Fruit fly (Drosophila melanogaster) whole organism, prepupa: Measurements from ENCODE around the gene Rfk.

Source experiments
- Blimp-1 ChIP-seq: fragments of 200-800 bp; sonication (Bioruptor generic); optimal IDR thresholded peaks from 3 replicates; lab custom pipeline; 2017; ENCODE audit warnings: missing biosample characterization, missing genetic modification characterization, mild to moderate bottlenecking, moderate library complexity, missing genetic modification reagents
- CG10631 ChIP-seq: fragments of 200-800 bp; sonication (Bioruptor generic); optimal IDR thresholded peaks from 2 replicates; lab custom pipeline; 2016; ENCODE audit warnings: missing biosample characterization, missing genetic modification characterization
- CG10669 ChIP-seq: fragments of 200-800 bp; sonication (Bioruptor generic); optimal IDR thresholded peaks from 3 replicates; lab custom pipeline; 2018; ENCODE audit warnings: missing biosample characterization, mild to moderate bottlenecking, missing genetic modification characterization, moderate library complexity
- CG11294 ChIP-seq: fragments of 200-800 bp; sonication (Bioruptor generic); IDR thresholded peaks from 2 replicates; pipeline ENCODE4 v1.3.6; 2022; ENCODE audit warnings: missing biosample characterization, missing genetic modification characterization
- CG11762 ChIP-seq: fragments of 200-800 bp; sonication (Bioruptor generic); optimal IDR thresholded peaks from 3 replicates; lab custom pipeline; 2016; ENCODE audit warnings: missing biosample characterization, missing genetic modification characterization; ENCODE audit not compliant: insufficient read depth
- CG11902 ChIP-seq: fragments of 200-800 bp; sonication (Bioruptor generic); optimal IDR thresholded peaks from 3 replicates; lab custom pipeline; 2016; ENCODE audit warnings: missing biosample characterization, missing genetic modification characterization
- CG15336 ChIP-seq: fragments of 200-800 bp; sonication (Bioruptor generic); IDR thresholded peaks from 2 replicates; pipeline ENCODE4 v1.3.6; 2022; ENCODE audit warnings: missing biosample characterization, missing genetic modification characterization
- CG1621 ChIP-seq: fragments of 200-800 bp; sonication (Bioruptor generic); optimal IDR thresholded peaks from 3 replicates; lab custom pipeline; 2018; ENCODE audit warnings: missing biosample characterization, mild to moderate bottlenecking, missing genetic modification characterization
- CG3032 ChIP-seq: fragments of 200-800 bp; optimal IDR thresholded peaks from 2 replicates; lab custom pipeline; 2019; ENCODE audit warnings: missing biosample characterization, mild to moderate bottlenecking, missing genetic modification characterization, moderate library complexity
- CG31627 ChIP-seq: fragments of 200-800 bp; sonication (Bioruptor generic); optimal IDR thresholded peaks from 3 replicates; lab custom pipeline; 2016; ENCODE audit warnings: missing biosample characterization, missing genetic modification characterization
- CG32006 ChIP-seq: fragments of 200-800 bp; sonication (Bioruptor generic); optimal IDR thresholded peaks from 3 replicates; lab custom pipeline; 2017; ENCODE audit warnings: missing biosample characterization, mild to moderate bottlenecking, missing genetic modification characterization
- CG34406 ChIP-seq: fragments of 200-800 bp; sonication (Bioruptor generic); optimal IDR thresholded peaks from 3 replicates; lab custom pipeline; 2016; ENCODE audit warnings: missing biosample characterization, missing genetic modification characterization
- CG3919 ChIP-seq: fragments of 200-800 bp; sonication (Bioruptor generic); optimal IDR thresholded peaks from 3 replicates; lab custom pipeline; 2016; ENCODE audit warnings: missing biosample characterization, missing genetic modification characterization
- CG4318 ChIP-seq: fragments of 200-800 bp; sonication (Bioruptor generic); optimal IDR thresholded peaks from 3 replicates; lab custom pipeline; 2017; ENCODE audit warnings: missing biosample characterization, mild to moderate bottlenecking, missing genetic modification characterization
- CG6163 ChIP-seq: fragments of 200-800 bp; sonication (Bioruptor generic); IDR thresholded peaks from 3 replicates; pipeline ENCODE4 v1.3.6; 2022; ENCODE audit warnings: missing biosample characterization, missing genetic modification characterization
- CG6792 ChIP-seq: fragments of 200-800 bp; sonication (Bioruptor generic); optimal IDR thresholded peaks from 3 replicates; lab custom pipeline; 2016; ENCODE audit warnings: missing biosample characterization, missing genetic modification characterization
- CG6854 ChIP-seq: fragments of 200-800 bp; sonication (Bioruptor generic); optimal IDR thresholded peaks from 2 replicates; lab custom pipeline; 2017; ENCODE audit warnings: missing biosample characterization, mild to moderate bottlenecking, missing genetic modification characterization
- CG7368 ChIP-seq: fragments of 200-800 bp; sonication (Bioruptor generic); optimal IDR thresholded peaks from 3 replicates; lab custom pipeline; 2016; ENCODE audit warnings: missing biosample characterization, missing genetic modification characterization
- CG8119 ChIP-seq: fragments of 200-800 bp; sonication (Bioruptor generic); IDR thresholded peaks from 3 replicates; pipeline ENCODE4 v1.3.6; 2022; ENCODE audit warnings: missing biosample characterization, missing genetic modification characterization
- CG8319 ChIP-seq: fragments of 200-800 bp; sonication (Bioruptor generic); optimal IDR thresholded peaks from 3 replicates; lab custom pipeline; 2016; ENCODE audit warnings: missing biosample characterization, missing genetic modification characterization
- CG8632 ChIP-seq: fragments of 200-800 bp; sonication (Bioruptor generic); optimal IDR thresholded peaks from 3 replicates; lab custom pipeline; 2016; ENCODE audit warnings: missing biosample characterization, missing genetic modification characterization
- CG9139 ChIP-seq: fragments of 200-800 bp; sonication (Bioruptor generic); optimal IDR thresholded peaks from 3 replicates; lab custom pipeline; 2017; ENCODE audit warnings: missing biosample characterization, mild to moderate bottlenecking, missing genetic modification characterization
- Eip78C ChIP-seq: fragments of 200-800 bp; sonication (Bioruptor generic); peaks from one replicate; lab custom pipeline; 2016; ENCODE audit warnings: missing biosample characterization, missing genetic modification characterization
- Eip93F ChIP-seq: fragments of 200-800 bp; sonication (Bioruptor generic); optimal IDR thresholded peaks from 2 replicates; lab custom pipeline; 2016; ENCODE audit warnings: missing biosample characterization, mild to moderate bottlenecking, missing genetic modification characterization
- Ets21C ChIP-seq: fragments of 200-800 bp; sonication (Bioruptor generic); optimal IDR thresholded peaks from 3 replicates; lab custom pipeline; 2016; ENCODE audit warnings: missing biosample characterization, missing genetic modification characterization
- Gug ChIP-seq: fragments of 200-800 bp; sonication (Bioruptor generic); IDR thresholded peaks from 2 replicates; pipeline ENCODE4 v1.3.6; 2022; ENCODE audit warnings: missing biosample characterization, missing genetic modification characterization
- Hr38 ChIP-seq: sonication (Bioruptor generic); optimal IDR thresholded peaks from 2 replicates; lab custom pipeline; 2016; ENCODE audit warnings: missing biosample characterization, missing genetic modification characterization
- Hr39 ChIP-seq: fragments of 200-800 bp; sonication (Bioruptor generic); optimal IDR thresholded peaks from 2 replicates; lab custom pipeline; 2016; ENCODE audit warnings: missing biosample characterization, missing genetic modification characterization
- Hr4 ChIP-seq: fragments of 200-800 bp; sonication (Bioruptor generic); optimal IDR thresholded peaks from 3 replicates; lab custom pipeline; 2016; ENCODE audit warnings: missing biosample characterization, missing genetic modification characterization
- Met ChIP-seq: fragments of 200-800 bp; sonication (Bioruptor generic); optimal IDR thresholded peaks from 3 replicates; lab custom pipeline; 2016; ENCODE audit warnings: missing biosample characterization, missing genetic modification characterization
- OdsH ChIP-seq: fragments of 200-800 bp; sonication (Bioruptor generic); optimal IDR thresholded peaks from 3 replicates; lab custom pipeline; 2016; ENCODE audit warnings: missing biosample characterization, missing genetic modification characterization
- Smox ChIP-seq: fragments of 200-800 bp; sonication (Bioruptor generic); optimal IDR thresholded peaks from 3 replicates; lab custom pipeline; 2016; ENCODE audit warnings: missing biosample characterization, missing genetic modification characterization
- Sox102F ChIP-seq: fragments of 200-800 bp; sonication (Bioruptor generic); optimal IDR thresholded peaks from 2 replicates; lab custom pipeline; 2016; ENCODE audit warnings: missing biosample characterization, mild to moderate bottlenecking, missing genetic modification characterization
- Sox14 ChIP-seq: fragments of 200-800 bp; sonication (Bioruptor generic); optimal IDR thresholded peaks from 3 replicates; lab custom pipeline; 2016; ENCODE audit warnings: missing biosample characterization, missing genetic modification characterization
- achi ChIP-seq: fragments of 200-800 bp; sonication (Bioruptor generic); optimal IDR thresholded peaks from 3 replicates; lab custom pipeline; 2016; ENCODE audit warnings: missing biosample characterization, missing genetic modification characterization
- acj6 ChIP-seq: fragments of 200-800 bp; sonication (Bioruptor generic); optimal IDR thresholded peaks from 3 replicates; lab custom pipeline; 2016; ENCODE audit warnings: missing biosample characterization, missing genetic modification characterization
- dac ChIP-seq: fragments of 200-800 bp; sonication (Bioruptor generic); optimal IDR thresholded peaks from 2 replicates; lab custom pipeline; 2017; ENCODE audit warnings: missing biosample characterization, mild to moderate bottlenecking, missing genetic modification characterization
- dsx ChIP-seq: fragments of 200-800 bp; optimal IDR thresholded peaks from 3 replicates; lab custom pipeline; 2019; ENCODE audit warnings: missing biosample characterization, mild to moderate bottlenecking, missing genetic modification characterization, moderate library complexity; ENCODE audit not compliant: poor library complexity, severe bottlenecking
- eg ChIP-seq: fragments of 200-800 bp; sonication (Bioruptor generic); IDR thresholded peaks from 3 replicates; pipeline ENCODE4 v1.3.6; 2022; ENCODE audit warnings: missing biosample characterization, missing genetic modification characterization
- esn ChIP-seq: fragments of 200-800 bp; sonication (Bioruptor generic); optimal IDR thresholded peaks from 2 replicates; lab custom pipeline; 2016; ENCODE audit warnings: missing biosample characterization, mild to moderate bottlenecking, missing genetic modification characterization, moderate library complexity
- fd85E ChIP-seq: fragments of 200-800 bp; sonication (Bioruptor generic); optimal IDR thresholded peaks from 3 replicates; lab custom pipeline; 2016; ENCODE audit warnings: missing biosample characterization, missing genetic modification characterization
- fkh ChIP-seq: fragments of 200-800 bp; sonication (Bioruptor generic); optimal IDR thresholded peaks from 3 replicates; lab custom pipeline; 2017; ENCODE audit warnings: missing biosample characterization, mild to moderate bottlenecking, missing genetic modification characterization, moderate library complexity
- lz ChIP-seq: fragments of 200-800 bp; sonication (Bioruptor generic); optimal IDR thresholded peaks from 3 replicates; lab custom pipeline; 2016; ENCODE audit warnings: missing biosample characterization, missing genetic modification characterization
- net ChIP-seq: fragments of 200-800 bp; sonication (Bioruptor generic); optimal IDR thresholded peaks from 3 replicates; lab custom pipeline; 2016; ENCODE audit warnings: missing biosample characterization, missing genetic modification characterization
- pdm3 ChIP-seq: fragments of 200-800 bp; sonication (Bioruptor generic); optimal IDR thresholded peaks from 3 replicates; lab custom pipeline; 2016; ENCODE audit warnings: missing biosample characterization, missing genetic modification characterization
- ss ChIP-seq, 2 experiments: fragments of 200-800 bp; sonication (Bioruptor generic); optimal IDR thresholded peaks; 2 replicates in 1 of 2; 3 replicates in 1 of 2; lab custom pipeline; 2017 to 2018; ENCODE audit warnings: mild to moderate bottlenecking in 2 of 2, missing biosample characterization in 2 of 2, missing genetic modification characterization in 2 of 2, moderate library complexity in 1 of 2
- svp ChIP-seq: fragments of 200-800 bp; sonication (Bioruptor generic); peaks from one replicate; lab custom pipeline; 2016; ENCODE audit warnings: missing biosample characterization, missing genetic modification characterization
- topi ChIP-seq: fragments of 200-800 bp; sonication (Bioruptor generic); optimal IDR thresholded peaks from 3 replicates; lab custom pipeline; 2016; ENCODE audit warnings: missing biosample characterization, missing genetic modification characterization
- vri ChIP-seq: fragments of 200-800 bp; sonication (Bioruptor generic); optimal IDR thresholded peaks from 3 replicates; lab custom pipeline; 2016; ENCODE audit warnings: missing biosample characterization, mild to moderate bottlenecking, missing genetic modification characterization

The Rfk gene

DNA sequence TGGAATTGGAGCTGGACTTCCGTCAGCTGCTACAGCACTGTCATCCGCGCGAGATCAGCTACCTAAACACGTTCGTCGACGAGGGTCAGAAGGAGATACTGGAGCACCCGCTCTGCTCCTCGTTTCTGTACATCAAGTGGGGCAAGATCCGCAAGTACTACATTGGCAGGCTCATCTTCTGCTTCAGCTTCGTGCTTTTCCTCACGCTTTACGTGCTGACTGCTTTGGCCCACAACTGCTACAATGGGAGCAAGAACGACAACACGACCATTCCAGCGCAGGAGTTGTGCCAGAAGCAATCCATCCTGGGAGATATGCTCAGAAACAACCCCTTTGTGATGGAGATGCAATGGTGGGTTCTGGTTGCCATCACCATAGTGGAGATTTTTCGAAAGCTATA is 13.8 kb downstream of the Rfk start:
- no peak for TF ChIP-seq CG32006 (GFP tag; lab: Kevin White, UChicago)
- TF ChIP-seq CG7368 (GFP tag; lab: Kevin White, UChicago) = no peak
- TF ChIP-seq Ets21C (GFP tag; lab: Kevin White, UChicago) = no peak
- TF ChIP-seq eg (GFP tag; lab: Robert Waterston, UW) = no peak
- no peak for TF ChIP-seq acj6 (GFP tag; lab: Kevin White, UChicago)
- TF ChIP-seq CG31627 (GFP tag; lab: Kevin White, UChicago) = no peak
- TF ChIP-seq CG3919 (GFP tag; lab: Kevin White, UChicago) = no peak
- TF ChIP-seq lz (GFP tag; lab: Kevin White, UChicago) = no peak
- no peak for TF ChIP-seq Eip78C (GFP tag; lab: Kevin White, UChicago)
- TF ChIP-seq CG6854 = no peak
- no peak for TF ChIP-seq CG34406 (GFP tag; lab: Kevin White, UChicago)
- no peak for TF ChIP-seq fd85E (GFP tag; lab: Kevin White, UChicago)
- no peak for TF ChIP-seq Eip93F
- no peak for TF ChIP-seq Sox14 (GFP tag; lab: Kevin White, UChicago)
- TF ChIP-seq CG11902 = no peak
- no peak for TF ChIP-seq CG15336 (GFP tag; lab: Robert Waterston, UW)
- TF ChIP-seq dsx = no peak

DNA sequence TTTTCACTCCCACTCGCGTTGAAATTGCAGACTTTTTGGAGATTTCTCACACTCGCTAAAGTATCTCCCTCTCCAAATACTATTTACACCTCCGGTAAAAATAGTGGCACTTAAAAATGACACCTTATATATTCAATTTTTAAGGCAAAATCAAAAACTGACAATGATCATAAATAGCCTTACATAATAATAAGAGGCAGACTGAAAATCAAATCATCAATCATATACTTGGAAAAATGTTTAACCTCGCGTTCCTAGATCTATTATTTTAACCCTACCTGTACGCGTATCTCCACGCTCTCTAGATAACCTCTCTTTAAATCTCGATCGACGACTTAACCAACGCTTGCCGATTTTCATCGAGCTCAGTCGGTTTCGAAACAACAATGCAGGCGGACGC is 17.6 kb downstream of the Rfk start:
- peak; percentile 84 for TF ChIP-seq dac
- TF ChIP-seq CG32006 (GFP tag; lab: Kevin White, UChicago) = peak; percentile 92
- no peak for TF ChIP-seq Smox (GFP tag; lab: Kevin White, UChicago)
- no peak for TF ChIP-seq CG31627 (GFP tag; lab: Kevin White, UChicago)
- peak; percentile 96 for TF ChIP-seq dsx
- TF ChIP-seq eg (GFP tag; lab: Robert Waterston, UW) = peak; percentile 97
- peak; percentile 83 for TF ChIP-seq CG8632 (GFP tag; lab: Kevin White, UChicago)
- TF ChIP-seq CG34406 (GFP tag; lab: Kevin White, UChicago) = peak; percentile 82
- TF ChIP-seq CG11762 = peak; percentile 88
- TF ChIP-seq CG4318 (GFP tag; lab: Kevin White, UChicago) = no peak
- TF ChIP-seq Sox102F (GFP tag; lab: Kevin White, UChicago) = no peak
- TF ChIP-seq CG8319 (GFP tag; lab: Kevin White, UChicago) = peak; percentile 85
- TF ChIP-seq OdsH (GFP tag; lab: Kevin White, UChicago) = peak; percentile 76
- TF ChIP-seq acj6 (GFP tag; lab: Kevin White, UChicago) = peak; percentile 75
- TF ChIP-seq pdm3 (GFP tag; lab: Kevin White, UChicago) = peak; percentile 86
- no peak for TF ChIP-seq Eip93F
- peak; percentile 81 for TF ChIP-seq CG11294 (GFP tag; lab: Robert Waterston, UW)
- TF ChIP-seq CG6792 (GFP tag; lab: Kevin White, UChicago) = no peak
- no peak for TF ChIP-seq Blimp-1 (GFP tag; lab: Kevin White, UChicago)
- TF ChIP-seq CG3032 (tag; lab: Kevin White, UChicago) = peak; percentile 87
- TF ChIP-seq achi (GFP tag; lab: Kevin White, UChicago) = peak; percentile 85
- peak; percentile 36 for TF ChIP-seq CG6854
- no peak for TF ChIP-seq svp
- peak; percentile 95 for TF ChIP-seq CG6163 (GFP tag; lab: Robert Waterston, UW)
- peak; percentile 55 for TF ChIP-seq fkh (GFP tag; lab: Kevin White, UChicago)
- no peak for TF ChIP-seq ss (GFP tag; optimal IDR thresholded peaks at IDR 0.05; lab: Kevin White, UChicago)
- no peak for TF ChIP-seq CG3919 (GFP tag; lab: Kevin White, UChicago)
- TF ChIP-seq esn (GFP tag; lab: Kevin White, UChicago) = peak; percentile 36
- no peak for TF ChIP-seq Hr39
- TF ChIP-seq fd85E (GFP tag; lab: Kevin White, UChicago) = peak; percentile 64
- TF ChIP-seq CG10669 (GFP tag; lab: Kevin White, UChicago) = peak; percentile 89
- peak; percentile 96 for TF ChIP-seq CG8119 (GFP tag; lab: Robert Waterston, UW)
- TF ChIP-seq CG9139 (GFP tag; lab: Kevin White, UChicago) = no peak
- no peak for TF ChIP-seq Hr38 (GFP tag; lab: Kevin White, UChicago)
- TF ChIP-seq CG7368 (GFP tag; lab: Kevin White, UChicago) = peak; percentile 88
- TF ChIP-seq vri = no peak
- TF ChIP-seq net = peak; percentile 86
- TF ChIP-seq Hr4 (GFP tag; lab: Kevin White, UChicago) = peak; percentile 93
- peak; percentile 49 for TF ChIP-seq topi (GFP tag; lab: Kevin White, UChicago)
- TF ChIP-seq lz (GFP tag; lab: Kevin White, UChicago) = peak; percentile 62
- peak; percentile 98 for TF ChIP-seq CG15336 (GFP tag; lab: Robert Waterston, UW)
- peak; percentile 82 for TF ChIP-seq CG10631 (GFP tag; lab: Kevin White, UChicago)
- peak; percentile 83 for TF ChIP-seq CG1621
- peak; percentile 89 for TF ChIP-seq Gug (GFP tag; lab: Robert Waterston, UW)
- no peak for TF ChIP-seq Met (GFP tag; lab: Kevin White, UChicago)
